Worm (Caenorhabditis elegans) whole organism, L4 larva: Measurements from ENCODE around the gene ZK938.3.

Experiments
- T20F7.1 ChIP-seq: fragments of 200-800 bp; sonication (Bioruptor generic); optimal IDR thresholded peaks from 2 replicates; lab custom pipeline; 2018; ENCODE audit warnings: mild to moderate bottlenecking, missing genetic modification characterization, missing compliant biosample characterization
- ama-1 ChIP-seq: fragments of 150-350 bp; optimal IDR thresholded peaks from 2 replicates; lab custom pipeline; 2014; ENCODE audit warnings: inconsistent platforms, mixed read lengths
- fos-1 ChIP-seq: fragments of 150-350 bp; optimal IDR thresholded peaks from 2 replicates; lab custom pipeline; 2014; ENCODE audit warnings: missing biosample characterization, missing genetic modification characterization
- nhr-41 ChIP-seq: fragments of 200-800 bp; sonication (Bioruptor generic); IDR thresholded peaks from 2 replicates; pipeline ENCODE4 v1.3.6; 2022; ENCODE audit warnings: missing genetic modification reagents, missing genetic modification characterization, missing compliant biosample characterization
- php-3 ChIP-seq: fragments of 200-800 bp; sonication (Bioruptor generic); IDR thresholded peaks from 2 replicates; pipeline ENCODE4 v1.3.6; 2022; ENCODE audit warnings: missing genetic modification reagents, missing genetic modification characterization, missing compliant biosample characterization
- tag-97 ChIP-seq: fragments of 200-800 bp; sonication (Bioruptor generic); IDR thresholded peaks from 2 replicates; pipeline ENCODE4 v1.3.6; 2022; ENCODE audit warnings: missing genetic modification characterization, missing compliant biosample characterization

DNA sequence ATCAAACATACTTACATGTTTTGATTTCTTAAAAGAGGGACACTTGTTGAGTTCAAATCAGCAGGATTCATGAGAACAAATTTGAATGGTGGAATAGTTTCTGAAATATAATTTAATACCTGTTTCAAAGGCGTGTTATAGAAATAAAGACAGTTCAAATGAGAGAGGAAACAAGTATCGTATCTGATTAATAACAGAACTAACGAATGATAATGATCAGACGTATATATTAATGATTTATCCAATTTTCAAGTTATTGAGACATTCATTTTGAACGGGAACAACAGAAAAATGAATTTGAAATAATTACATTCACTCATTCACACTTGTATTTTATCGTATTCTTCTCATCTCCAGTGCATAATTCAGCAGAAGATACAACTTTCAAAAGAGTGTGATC lies 21.9 kb upstream of the ZK938.3 start, which contains the start of gene chil-4:
- TF ChIP-seq tag-97 (GFP tag; lab: Robert Waterston, UW) (no peak), T20F7.1 (GFP tag; lab: Kevin White, UChicago) (no peak), nhr-41 (no peak), fos-1 (tag; lab: Kevin White, UChicago) (no peak), php-3 (no peak), ama-1 (lab: Kevin White, UChicago) (no peak)
